Fruit fly (Drosophila melanogaster): ENCODE measurements around the gene CG12535.

The CG12535 gene

dm6 chrX:3455431-3456001 lies 6.8 kb upstream of the CG12535 start (continued):
- 0 out of 2 replicates have a peak, but pooled peaks have one; percentile 19 for TF ChIP-seq HLH3B (GFP tag; IDR thresholded peaks at IDR 0.05)
- peak; percentile 70 for TF ChIP-seq CG7839 (tag; optimal IDR thresholded peaks at IDR 0.05)
- peak; percentile 32 for TF ChIP-seq Six4 (GFP tag; optimal IDR thresholded peaks at IDR 0.05)
- no peak for TF ChIP-seq CG31388 (GFP tag; optimal IDR thresholded peaks at IDR 0.05)
- 0 out of 2 replicates have a peak, but pooled peaks have one; percentile 15 for TF ChIP-seq vvl (GFP tag; IDR thresholded peaks at IDR 0.05)
- no peak for TF ChIP-seq CG17912 (GFP tag; optimal IDR thresholded peaks at IDR 0.05)
- TF ChIP-seq CoRest (tag; optimal IDR thresholded peaks at IDR 0.05), result peak; percentile 75
- TF ChIP-seq seq (GFP tag; IDR thresholded peaks at IDR 0.05), result peak; percentile 46
- no peak for TF ChIP-seq Stat92E (GFP tag; optimal IDR thresholded peaks at IDR 0.05)
- no peak for TF ChIP-seq CG8089 (GFP tag; optimal IDR thresholded peaks at IDR 0.05)
- TF ChIP-seq pan (optimal IDR thresholded peaks at IDR 0.05), result no peak
- no peak for TF ChIP-seq pan (GFP tag; optimal IDR thresholded peaks at IDR 0.05 in 1 of 2, IDR thresholded peaks at IDR 0.05 in 1 of 2)
- peak; percentile 51 for TF ChIP-seq CG17359 (tag; optimal IDR thresholded peaks at IDR 0.05)
- peak; percentile 33 for TF ChIP-seq CG5180 (GFP tag; optimal IDR thresholded peaks at IDR 0.05)
- TF ChIP-seq CG11723 (GFP tag; optimal IDR thresholded peaks at IDR 0.05), result peak; percentile 3
- peak; percentile 77 for TF ChIP-seq gem (tag; optimal IDR thresholded peaks at IDR 0.05)
- TF ChIP-seq NfI (GFP tag; optimal IDR thresholded peaks at IDR 0.05), result peak; percentile 7
- TF ChIP-seq kah (GFP tag; optimal IDR thresholded peaks at IDR 0.05), result peak; percentile 0
- no peak for TF ChIP-seq CkIIα-i1 (GFP tag; IDR thresholded peaks at IDR 0.05)
- TF ChIP-seq gsb-n (tag; optimal IDR thresholded peaks at IDR 0.05), result peak; percentile 45
- TF ChIP-seq CG12391 (tag; optimal IDR thresholded peaks at IDR 0.05), result peak; percentile 47
- no peak for TF ChIP-seq CG10274 (GFP tag; optimal IDR thresholded peaks at IDR 0.05)
- TF ChIP-seq CG7372 (GFP tag; IDR thresholded peaks at IDR 0.05), result 0 out of 2 replicates have a peak, but pooled peaks have one; percentile 35
- TF ChIP-seq CG6765 (GFP tag; optimal IDR thresholded peaks at IDR 0.05), result no peak
- no peak for TF ChIP-seq ems (GFP tag; optimal IDR thresholded peaks at IDR 0.05)
- TF ChIP-seq dmrt11E (tag; optimal IDR thresholded peaks at IDR 0.05), result peak; percentile 12
- TF ChIP-seq Atf6 (GFP tag; IDR thresholded peaks at IDR 0.05), result peak; percentile 44; the same call in 1 of the 2 replicates
- peak; percentile 14 for TF ChIP-seq Fer1 (GFP tag; optimal IDR thresholded peaks at IDR 0.05)
- TF ChIP-seq BtbVII (GFP tag; optimal IDR thresholded peaks at IDR 0.05), result peak; percentile 16
- no peak for TF ChIP-seq repo (GFP tag; optimal IDR thresholded peaks at IDR 0.05)
- peak in 1 of 2 experiments; percentile 37 for TF ChIP-seq Eip74EF (GFP tag; optimal IDR thresholded peaks at IDR 0.05)
- TF ChIP-seq hkb (optimal IDR thresholded peaks at IDR 0.05), result no peak
- 0 out of 2 replicates have a peak, but pooled peaks have one; percentile 25 for TF ChIP-seq hkb (GFP tag; IDR thresholded peaks at IDR 0.05)
- TF ChIP-seq phol (tag; optimal IDR thresholded peaks at IDR 0.05), result peak; percentile 76
- peak; percentile 41; the same call in 1 of the 2 replicates for TF ChIP-seq stc (GFP tag; IDR thresholded peaks at IDR 0.05)
- peak; percentile 2 for TF ChIP-seq org-1 (GFP tag; optimal IDR thresholded peaks at IDR 0.05)
- peak; percentile 40; the same call in 1 of the 2 replicates for TF ChIP-seq wor (GFP tag; IDR thresholded peaks at IDR 0.05)
- no peak for TF ChIP-seq dan (GFP tag; IDR thresholded peaks at IDR 0.05)
- peak; percentile 47; the same call in 1 of the 2 replicates for TF ChIP-seq E2f1 (GFP tag; IDR thresholded peaks at IDR 0.05)
- no peak for TF ChIP-seq Optix (GFP tag; IDR thresholded peaks at IDR 0.05)
- TF ChIP-seq CG2875 (GFP tag; optimal IDR thresholded peaks at IDR 0.05), result peak; percentile 28
- TF ChIP-seq pum (GFP tag; optimal IDR thresholded peaks at IDR 0.05), result no peak
- no peak for TF ChIP-seq zen (tag; optimal IDR thresholded peaks at IDR 0.05)
- TF ChIP-seq trem (tag; optimal IDR thresholded peaks at IDR 0.05), result peak; percentile 15
- TF ChIP-seq danr (GFP tag; IDR thresholded peaks at IDR 0.05), result 0 out of 2 replicates have a peak, but pooled peaks have one; percentile 21
- TF ChIP-seq HHEX (GFP tag; optimal IDR thresholded peaks at IDR 0.05), result peak; percentile 23
- peak; percentile 69 for TF ChIP-seq grau (tag; optimal IDR thresholded peaks at IDR 0.05)
- peak; percentile 56 for TF ChIP-seq Ptx1 (GFP tag; IDR thresholded peaks at IDR 0.05)
- TF ChIP-seq Nf-YC (tag; optimal IDR thresholded peaks at IDR 0.05), result peak; percentile 5
- peak; percentile 57 for TF ChIP-seq unpg (GFP tag; optimal IDR thresholded peaks at IDR 0.05)
